Worm (Caenorhabditis elegans) whole organism, L4/young adult: ENCODE measurements around the gene srh-15.

Experiments used
- W03F9.2 ChIP-seq: fragments of 150-350 bp; optimal IDR thresholded peaks from 2 replicates; lab custom pipeline; 2014; ENCODE audit warnings: missing biosample characterization, missing genetic modification characterization
- dao-5 ChIP-seq: sonication (generic microtip); optimal IDR thresholded peaks from 2 replicates; lab custom pipeline; 2016; ENCODE audit warnings: missing genotype, missing genetic modification characterization, moderate library complexity, missing compliant biosample characterization
- him-1 ChIP-seq: sonication (generic microtip); optimal IDR thresholded peaks from 2 replicates; lab custom pipeline; 2016; ENCODE audit warnings: missing genotype, missing genetic modification reagents, missing genetic modification characterization, missing compliant biosample characterization

DNA sequence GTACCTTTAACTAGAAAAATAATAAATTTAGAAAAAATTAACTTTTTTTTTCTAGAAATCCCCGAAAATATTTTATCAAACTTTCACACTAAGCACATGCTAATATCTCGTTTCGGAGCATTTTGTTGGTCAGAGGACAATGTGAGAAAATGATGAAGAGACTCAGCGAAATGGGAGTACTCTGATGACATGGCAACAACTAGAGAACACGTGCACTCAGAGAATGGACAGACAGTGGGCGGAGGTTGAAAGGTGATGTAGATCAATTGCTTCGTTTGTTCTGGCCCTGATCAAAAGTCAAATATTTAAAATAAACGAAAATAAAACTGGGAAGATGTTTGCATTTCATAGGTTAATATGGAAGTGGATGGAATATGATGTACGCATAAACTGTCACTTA is 13.7 kb downstream of the srh-15 start:
- TF ChIP-seq dao-5 (no peak), him-1 (no peak), W03F9.2 (tag; lab: Kevin White, UChicago) (no peak)
